Worm (Caenorhabditis elegans) whole organism, mixed stage, embryonic: ENCODE measurements around the gene mrpl-12.

ENCODE experiments used
- M03D4.4 ChIP-seq: sonication (generic microtip); optimal IDR thresholded peaks from 2 replicates; lab custom pipeline; 2017; ENCODE audit warnings: mild to moderate bottlenecking, missing genetic modification characterization, missing compliant biosample characterization
- bed-3 ChIP-seq: fragments of 200-800 bp; sonication (Bioruptor generic); optimal IDR thresholded peaks from 3 replicates; lab custom pipeline; 2018; ENCODE audit warnings: mild to moderate bottlenecking, missing genetic modification characterization, moderate library complexity, missing compliant biosample characterization
- ceh-39 ChIP-seq: fragments of 150-350 bp; optimal IDR thresholded peaks from 2 replicates; lab custom pipeline; 2014; ENCODE audit warnings: missing biosample characterization, missing genetic modification characterization
- ceh-83 ChIP-seq: fragments of 200-800 bp; sonication (Bioruptor generic); optimal IDR thresholded peaks from 2 replicates; lab custom pipeline; 2018; ENCODE audit warnings: mild to moderate bottlenecking, missing genetic modification characterization, missing compliant biosample characterization
- cnd-1 ChIP-seq: fragments of 200-800 bp; sonication (Bioruptor generic); optimal IDR thresholded peaks from 2 replicates; lab custom pipeline; 2018; ENCODE audit warnings: mild to moderate bottlenecking, missing genetic modification characterization, missing compliant biosample characterization
- drap-1 ChIP-seq: fragments of 200-800 bp; sonication (Bioruptor generic); optimal IDR thresholded peaks from 3 replicates; lab custom pipeline; 2018; ENCODE audit warnings: mild to moderate bottlenecking, missing genetic modification characterization, missing compliant biosample characterization
- elt-1 ChIP-seq: sonication (generic microtip); optimal IDR thresholded peaks from 2 replicates; lab custom pipeline; 2017; ENCODE audit warnings: missing genetic modification characterization, mild to moderate bottlenecking, missing compliant biosample characterization, antibody characterized with exemption, moderate library complexity, borderline replicate concordance; ENCODE audit not compliant: insufficient read depth
- elt-3 ChIP-seq: fragments of 150-350 bp; optimal IDR thresholded peaks from 2 replicates; lab custom pipeline; 2014; ENCODE audit warnings: missing biosample characterization, missing genetic modification characterization
- flh-1 ChIP-seq: fragments of 200-800 bp; sonication (Bioruptor generic); optimal IDR thresholded peaks from 2 replicates; lab custom pipeline; 2018; ENCODE audit warnings: mild to moderate bottlenecking, missing genetic modification characterization, moderate library complexity, missing compliant biosample characterization
- ham-2 ChIP-seq: fragments of 200-800 bp; sonication (Bioruptor generic); optimal IDR thresholded peaks from 2 replicates; lab custom pipeline; 2018; ENCODE audit warnings: mild to moderate bottlenecking, missing genetic modification characterization, missing compliant biosample characterization
- hlh-1 ChIP-seq: fragments of 150-350 bp; optimal IDR thresholded peaks from 2 replicates; lab custom pipeline; 2014; ENCODE audit warnings: missing biosample characterization, missing genetic modification reagents, missing genetic modification characterization
- lin-13 ChIP-seq: fragments of 150-350 bp; optimal IDR thresholded peaks from 2 replicates; lab custom pipeline; 2014; ENCODE audit warnings: missing biosample characterization, missing genetic modification characterization
- lsy-2 ChIP-seq: fragments of 150-350 bp; optimal IDR thresholded peaks from 2 replicates; lab custom pipeline; 2014; ENCODE audit warnings: missing biosample characterization, missing genetic modification characterization
- mep-1 ChIP-seq: fragments of 150-350 bp; optimal IDR thresholded peaks from 2 replicates; lab custom pipeline; 2017; ENCODE audit warnings: missing biosample characterization, missing genetic modification reagents, missing genetic modification characterization, inconsistent platforms
- mls-2 ChIP-seq: sonication (generic microtip); optimal IDR thresholded peaks from 2 replicates; lab custom pipeline; 2016; ENCODE audit warnings: mild to moderate bottlenecking, missing genetic modification characterization, moderate library complexity, missing compliant biosample characterization
- nhr-12 ChIP-seq: fragments of 150-350 bp; optimal IDR thresholded peaks from 2 replicates; lab custom pipeline; 2014; ENCODE audit warnings: missing biosample characterization, missing genetic modification characterization
- nhr-2 ChIP-seq: fragments of 150-350 bp; optimal IDR thresholded peaks from 2 replicates; lab custom pipeline; 2014; ENCODE audit warnings: missing biosample characterization, missing genetic modification characterization
- nhr-28 ChIP-seq: fragments of 150-350 bp; optimal IDR thresholded peaks from 2 replicates; lab custom pipeline; 2014; ENCODE audit warnings: missing biosample characterization, missing genetic modification characterization
- nhr-76 ChIP-seq: sonication (generic microtip); optimal IDR thresholded peaks from 2 replicates; lab custom pipeline; 2017; ENCODE audit warnings: missing biosample characterization, missing genetic modification characterization
- pha-4 ChIP-seq: fragments of 150-350 bp; optimal IDR thresholded peaks from 2 replicates; lab custom pipeline; 2018; ENCODE audit warnings: missing biosample characterization, missing genetic modification reagents, missing genetic modification characterization
- sem-2 ChIP-seq: fragments of 200-800 bp; sonication (Bioruptor generic); optimal IDR thresholded peaks from 2 replicates; lab custom pipeline; 2018; ENCODE audit warnings: mild to moderate bottlenecking, missing genetic modification characterization, missing compliant biosample characterization
- snpc-4 ChIP-seq: fragments of 150-350 bp; optimal IDR thresholded peaks from 2 replicates; lab custom pipeline; 2014; ENCODE audit warnings: missing biosample characterization, missing genetic modification characterization
- sptf-1 ChIP-seq: sonication (generic microtip); optimal IDR thresholded peaks from 2 replicates; lab custom pipeline; 2017; ENCODE audit warnings: mild to moderate bottlenecking, missing genetic modification characterization, moderate library complexity, missing compliant biosample characterization
- tbx-8 ChIP-seq: fragments of 200-800 bp; sonication (Bioruptor generic); optimal IDR thresholded peaks from 2 replicates; lab custom pipeline; 2018; ENCODE audit warnings: mild to moderate bottlenecking, missing genetic modification characterization, moderate library complexity, missing compliant biosample characterization
- unc-120 ChIP-seq: sonication (generic microtip); optimal IDR thresholded peaks from 2 replicates; lab custom pipeline; 2017; ENCODE audit warnings: missing genetic modification characterization, missing compliant biosample characterization; ENCODE audit not compliant: poor library complexity, severe bottlenecking
- unc-39 ChIP-seq: fragments of 150-350 bp; optimal IDR thresholded peaks from 2 replicates; lab custom pipeline; 2014; ENCODE audit warnings: missing biosample characterization, missing genetic modification characterization
- unc-62 ChIP-seq: fragments of 150-350 bp; optimal IDR thresholded peaks from 2 replicates; lab custom pipeline; 2014; ENCODE audit warnings: missing biosample characterization, missing genetic modification reagents, missing genetic modification characterization
- zip-8 ChIP-seq: fragments of 150-350 bp; optimal IDR thresholded peaks from 2 replicates; lab custom pipeline; 2014; ENCODE audit warnings: missing biosample characterization, missing genetic modification characterization
- ztf-11 ChIP-seq: fragments of 150-350 bp; optimal IDR thresholded peaks from 2 replicates; lab custom pipeline; 2014; ENCODE audit warnings: missing biosample characterization, missing genetic modification characterization

Gene mrpl-12

ce11 chrIII:10708484-10708883 lies 923 bp downstream of the mrpl-12 start:
- TF ChIP-seq sptf-1 (tag; lab: Kevin White, UChicago) (no peak), mep-1 (tag; lab: Kevin White, UChicago) (no peak), ceh-83 (GFP tag; lab: Kevin White, UChicago) (no peak), lin-13 (tag; lab: Kevin White, UChicago) (no peak), nhr-28 (tag; lab: Kevin White, UChicago) (no peak), elt-3 (tag; lab: Kevin White, UChicago) (no peak), M03D4.4 (no peak), bed-3 (GFP tag; lab: Kevin White, UChicago) (no peak), unc-120 (no peak), nhr-12 (tag; lab: Kevin White, UChicago) (no peak), hlh-1 (tag; lab: Kevin White, UChicago) (no peak), ceh-39 (tag; lab: Kevin White, UChicago) (no peak), nhr-2 (tag; lab: Kevin White, UChicago) (no peak), lsy-2 (tag; lab: Kevin White, UChicago) (no peak), ztf-11 (tag; lab: Kevin White, UChicago) (no peak), cnd-1 (tag; lab: Kevin White, UChicago) (no peak), snpc-4 (tag; lab: Kevin White, UChicago) (no peak), drap-1 (GFP tag; lab: Kevin White, UChicago) (no peak)

DNA sequence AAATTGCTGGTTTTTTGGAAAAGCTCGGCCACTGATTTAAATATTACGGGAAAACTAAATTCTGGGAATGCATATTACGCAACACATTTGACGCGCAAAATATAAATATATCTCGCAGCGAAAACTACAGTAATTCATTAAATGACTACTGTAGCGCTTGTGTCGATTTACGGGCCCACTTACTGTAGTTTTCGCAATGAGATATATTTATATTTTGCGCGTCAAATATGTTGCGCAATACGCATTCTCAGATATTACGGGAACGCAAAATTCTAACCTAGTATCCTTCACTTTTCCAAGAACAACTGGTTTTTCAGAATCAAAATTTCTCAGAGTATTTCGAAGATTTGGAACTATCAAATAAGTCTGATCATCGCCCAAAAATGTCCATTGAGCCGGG lies 2.1 kb downstream of the mrpl-12 start:
- no peak for TF ChIP-seq ceh-39 (tag; lab: Kevin White, UChicago)
- TF ChIP-seq unc-62 (GFP tag; lab: Kevin White, UChicago) = no peak
- peak; percentile 93 for TF ChIP-seq zip-8 (tag; lab: Kevin White, UChicago)
- TF ChIP-seq, all 35 proteins: peak for 1

ce11 chrIII:10711192-10711673 lies 3.7 kb downstream of the mrpl-12 start, which contains the start of gene W09D10.5:
Gene W09D10.5 (minus strand): TSS chrIII:10711536.
- TF ChIP-seq flh-1 = no peak

DNA sequence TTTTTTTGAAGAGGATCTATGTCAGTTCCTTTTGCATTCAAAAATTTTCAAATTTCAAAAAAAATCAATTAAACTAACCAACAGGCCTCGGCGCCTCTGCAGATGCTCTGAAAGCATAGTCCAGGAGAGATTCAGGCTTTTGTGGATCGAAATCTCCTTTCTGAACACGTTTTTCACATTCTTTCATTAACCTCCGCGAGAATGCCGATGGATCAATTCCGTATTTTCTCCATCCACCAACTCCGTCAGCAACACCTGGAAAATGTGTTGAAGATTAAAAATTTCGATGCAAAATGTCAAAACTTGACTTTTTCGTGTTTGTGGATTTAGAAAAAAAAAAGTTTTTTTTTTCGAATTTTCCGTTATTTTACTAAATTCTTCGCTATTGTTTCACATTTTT lies 7.0 kb downstream of the mrpl-12 start:
- TF ChIP-seq pha-4 (tag; lab: Kevin White, UChicago) (no peak), mep-1 (tag; lab: Kevin White, UChicago) (no peak), sem-2 (GFP tag; lab: Kevin White, UChicago) (no peak)

DNA sequence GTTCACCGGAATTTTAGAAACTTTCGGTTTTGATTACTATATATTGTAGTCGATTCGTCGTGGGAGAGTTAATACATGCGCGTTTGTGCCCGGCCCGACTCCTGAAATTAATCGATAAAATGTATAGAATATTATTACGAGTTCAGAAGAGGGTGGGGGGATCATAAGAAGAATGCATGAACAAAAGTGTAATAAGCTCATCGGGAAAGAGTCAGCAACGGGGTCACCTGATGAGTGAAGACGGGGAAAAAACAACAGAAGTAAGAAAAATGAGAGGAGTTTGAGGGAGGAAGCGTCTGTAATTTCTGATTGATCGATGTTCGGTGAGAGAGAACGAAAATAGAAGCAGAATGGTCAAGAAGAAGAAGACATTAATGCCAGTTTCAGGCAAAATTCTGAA lies 8.5 kb downstream of the mrpl-12 start, which contains the start of gene W09D10.4:
Gene W09D10.4, minus strand, starts transcription at position 101 of the 400 bp plus-strand sequence.
- TF ChIP-seq nhr-2 (tag; lab: Kevin White, UChicago) = no peak
- TF ChIP-seq snpc-4 (tag; lab: Kevin White, UChicago) = no peak
- no peak for TF ChIP-seq bed-3 (GFP tag; lab: Kevin White, UChicago)
- no peak for TF ChIP-seq hlh-1 (tag; lab: Kevin White, UChicago)
- TF ChIP-seq ceh-39 (tag; lab: Kevin White, UChicago) = no peak
- no peak for TF ChIP-seq tbx-8 (GFP tag; lab: Kevin White, UChicago)
- no peak for TF ChIP-seq unc-120
- no peak for TF ChIP-seq unc-39 (tag; lab: Kevin White, UChicago)
- TF ChIP-seq lsy-2 (tag; lab: Kevin White, UChicago) = no peak
- TF ChIP-seq pha-4 (tag; lab: Kevin White, UChicago) = no peak

DNA sequence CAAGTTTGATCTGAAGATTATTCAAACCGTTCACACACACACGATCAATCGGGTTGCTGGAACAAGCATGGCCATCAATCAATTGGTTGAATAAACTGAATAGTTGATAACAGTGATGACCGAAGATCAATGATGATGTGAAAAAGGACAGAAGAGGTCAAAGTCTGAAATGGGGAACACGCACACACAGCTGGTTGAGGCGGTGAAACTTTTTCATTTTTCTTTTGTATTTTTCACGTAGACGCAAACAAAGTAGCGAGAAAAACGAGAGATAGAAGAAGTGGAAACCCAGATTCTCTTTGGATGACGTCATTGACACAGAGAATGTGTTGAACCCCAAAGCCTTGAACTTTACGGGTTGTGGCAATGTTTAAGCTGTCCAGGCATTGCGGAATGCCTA lies 9.9 kb downstream of the mrpl-12 start:
- TF ChIP-seq zip-8 (tag; lab: Kevin White, UChicago) (peak; percentile 11), bed-3 (GFP tag; lab: Kevin White, UChicago) (no peak)
- TF ChIP-seq, all 35 proteins: peak for 1

DNA sequence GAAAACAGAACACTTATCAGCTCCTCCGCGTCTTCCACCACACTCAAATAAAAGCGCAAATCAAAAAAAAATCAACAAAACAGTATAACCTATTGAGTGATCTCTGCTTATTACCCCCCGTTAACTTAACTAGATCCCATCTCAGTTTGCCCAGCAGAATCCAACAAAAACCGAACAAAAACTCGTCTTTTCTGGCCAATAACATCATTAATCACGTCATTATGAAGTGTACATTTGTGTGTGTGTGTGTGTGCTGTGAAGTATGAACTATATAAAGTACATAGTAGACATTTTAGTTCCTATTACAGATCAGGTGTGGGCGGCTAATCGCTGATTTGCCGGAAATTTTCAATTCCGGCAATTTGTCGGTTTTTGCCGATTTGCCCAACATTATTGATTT lies 10.5 kb downstream of the mrpl-12 start:
- no peak for TF ChIP-seq lsy-2 (tag; lab: Kevin White, UChicago)
- no peak for TF ChIP-seq tbx-8 (GFP tag; lab: Kevin White, UChicago)
- TF ChIP-seq drap-1 (GFP tag; lab: Kevin White, UChicago) = no peak
- TF ChIP-seq ham-2 = no peak
- no peak for TF ChIP-seq pha-4 (tag; lab: Kevin White, UChicago)
- TF ChIP-seq sem-2 (GFP tag; lab: Kevin White, UChicago) = no peak
- TF ChIP-seq ceh-83 (GFP tag; lab: Kevin White, UChicago) = no peak
- no peak for TF ChIP-seq nhr-76 (tag; lab: Kevin White, UChicago)
- TF ChIP-seq snpc-4 (tag; lab: Kevin White, UChicago) = no peak
- TF ChIP-seq flh-1 = no peak
- TF ChIP-seq mls-2 (tag; lab: Kevin White, UChicago) = no peak
- TF ChIP-seq nhr-2 (tag; lab: Kevin White, UChicago) = no peak
- TF ChIP-seq elt-1 (tag; lab: Kevin White, UChicago) = no peak
